Worm (Caenorhabditis elegans) whole organism, mixed stage, embryonic: ENCODE results near the gene Y34B4A.2.

Experiments used
- M03D4.4 ChIP-seq: sonication (generic microtip); optimal IDR thresholded peaks from 2 replicates; lab custom pipeline; 2017; ENCODE audit warnings: mild to moderate bottlenecking, missing genetic modification characterization, missing compliant biosample characterization
- blmp-1 ChIP-seq: fragments of 150-350 bp; optimal IDR thresholded peaks from 2 replicates; lab custom pipeline; 2014; ENCODE audit warnings: missing biosample characterization, missing genetic modification characterization
- lin-13 ChIP-seq: fragments of 150-350 bp; optimal IDR thresholded peaks from 2 replicates; lab custom pipeline; 2014; ENCODE audit warnings: missing biosample characterization, missing genetic modification characterization
- lsy-2 ChIP-seq: fragments of 150-350 bp; optimal IDR thresholded peaks from 2 replicates; lab custom pipeline; 2014; ENCODE audit warnings: missing biosample characterization, missing genetic modification characterization
- nhr-12 ChIP-seq: fragments of 150-350 bp; optimal IDR thresholded peaks from 2 replicates; lab custom pipeline; 2014; ENCODE audit warnings: missing biosample characterization, missing genetic modification characterization
- nhr-237 ChIP-seq: fragments of 150-350 bp; optimal IDR thresholded peaks from 2 replicates; lab custom pipeline; 2014; ENCODE audit warnings: missing biosample characterization, missing genetic modification characterization
- nhr-28 ChIP-seq: fragments of 150-350 bp; optimal IDR thresholded peaks from 2 replicates; lab custom pipeline; 2014; ENCODE audit warnings: missing biosample characterization, missing genetic modification characterization
- sem-2 ChIP-seq: fragments of 200-800 bp; sonication (Bioruptor generic); optimal IDR thresholded peaks from 2 replicates; lab custom pipeline; 2018; ENCODE audit warnings: mild to moderate bottlenecking, missing genetic modification characterization, missing compliant biosample characterization
- sptf-1 ChIP-seq: sonication (generic microtip); optimal IDR thresholded peaks from 2 replicates; lab custom pipeline; 2017; ENCODE audit warnings: mild to moderate bottlenecking, missing genetic modification characterization, moderate library complexity, missing compliant biosample characterization
- unc-62 ChIP-seq: fragments of 150-350 bp; optimal IDR thresholded peaks from 2 replicates; lab custom pipeline; 2014; ENCODE audit warnings: missing biosample characterization, missing genetic modification reagents, missing genetic modification characterization
- ztf-11 ChIP-seq: fragments of 150-350 bp; optimal IDR thresholded peaks from 2 replicates; lab custom pipeline; 2014; ENCODE audit warnings: missing biosample characterization, missing genetic modification characterization

DNA sequence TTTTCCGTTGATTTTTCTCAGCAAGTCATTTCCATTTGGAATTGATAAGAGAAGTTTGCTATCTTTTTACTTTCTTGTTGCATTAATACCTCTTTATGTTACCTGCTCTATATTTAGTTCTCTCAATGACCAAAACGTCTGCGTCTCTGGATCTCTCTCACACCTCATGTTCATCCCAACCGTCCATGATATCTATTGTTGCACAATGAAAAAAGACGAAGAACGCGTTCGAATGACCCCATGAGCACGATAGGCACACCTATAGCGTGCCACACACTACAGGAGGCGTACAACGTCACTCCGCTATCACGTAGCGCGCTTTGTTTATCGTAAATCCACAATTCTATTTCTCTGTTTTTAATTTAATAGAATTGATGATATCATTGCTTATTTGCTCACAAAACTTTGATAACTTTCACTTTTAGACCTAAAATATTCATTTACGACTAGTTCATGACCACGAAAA is at the start of gene Y34B4A.2:
- no peak for TF ChIP-seq nhr-28 (tag; lab: Kevin White, UChicago)
- TF ChIP-seq lsy-2 (tag; lab: Kevin White, UChicago), result no peak
- TF ChIP-seq unc-62 (GFP tag; lab: Kevin White, UChicago), result no peak
- no peak for TF ChIP-seq nhr-237 (tag; lab: Kevin White, UChicago)
- TF ChIP-seq ztf-11, result no peak
- TF ChIP-seq sptf-1 (tag; lab: Kevin White, UChicago), result no peak
- TF ChIP-seq M03D4.4 (tag; lab: Kevin White, UChicago), result no peak
- no peak for TF ChIP-seq sem-2 (GFP tag; lab: Kevin White, UChicago)
- TF ChIP-seq nhr-12 (tag; lab: Kevin White, UChicago), result no peak
- TF ChIP-seq lin-13 (tag; lab: Kevin White, UChicago), result peak; percentile 23
- TF ChIP-seq blmp-1, result no peak
